Worm (Caenorhabditis elegans) whole organism, young adult: Measurements from ENCODE around the gene gadr-3.

ENCODE experiments used
- ama-1 ChIP-seq, 3 experiments: fragments of 150-350 bp in 1 of 3; sonication (generic microtip) in 2 of 3; optimal IDR thresholded peaks; 2 replicates each; lab custom pipeline; 2014 to 2018; ENCODE audit warnings: missing biosample characterization in 2 of 3, missing genetic modification characterization in 2 of 3, missing genetic modification reagents in 2 of 3
- snpc-4 ChIP-seq, 5 experiments: fragments of 150-350 bp in 1 of 5; sonication (generic microtip) in 4 of 5; optimal IDR thresholded peaks; 2 replicates each; lab custom pipeline; 2014 to 2018; ENCODE audit warnings: missing genetic modification characterization in 5 of 5, missing biosample characterization in 3 of 5, antibody characterized with exemption in 2 of 5, mild to moderate bottlenecking in 2 of 5, missing compliant biosample characterization in 2 of 5, missing genotype in 2 of 5, moderate library complexity in 2 of 5, missing genetic modification reagents in 1 of 5
- unc-130 ChIP-seq: sonication (generic microtip); optimal IDR thresholded peaks from 2 replicates; lab custom pipeline; 2016; ENCODE audit warnings: missing genetic modification reagents, missing genetic modification characterization, missing compliant biosample characterization

ce11 chrIII:6324139-6324538 lies 38.3 kb upstream of the gadr-3 start, which contains the start of gene C56G2.5:
- TF ChIP-seq ama-1 (optimal IDR thresholded peaks at IDR 0.05; lab: Kevin White, UChicago) (no peak), ama-1 (GFP tag; optimal IDR thresholded peaks at IDR 0.05; lab: Kevin White, UChicago) (no peak), unc-130 (GFP tag; lab: Kevin White, UChicago) (no peak), snpc-4 (GFP tag; optimal IDR thresholded peaks at IDR 0.05; lab: Kevin White, UChicago) (no peak), snpc-4 (tag; optimal IDR thresholded peaks at IDR 0.05; lab: Kevin White, UChicago) (no peak)
